In genomic region chrIII:4123900-4124299, ce11 we compare ENCODE assay signal across 5 worm cellular contexts.
A peak's percentile ranks its signal among the peaks of the same experiment; 100 is the strongest.
TF ChIP-seq lines count a peak whose summit lies in the region.

No protein-coding gene starts in this region.

TF ChIP-seq in whole organism, L1 larva, 84 proteins besides CTCF, POLR2A, EP300 and RAD21:
- no peak for TF ChIP-seq zag-1 (tag; optimal IDR thresholded peaks at IDR 0.05; lab: Kevin White, UChicago)
- TF ChIP-seq nhr-90 (tag; optimal IDR thresholded peaks at IDR 0.05; lab: Kevin White, UChicago; ENCODE audit: poor library complexity): no peak
- TF ChIP-seq sptf-1 (tag; optimal IDR thresholded peaks at IDR 0.05; lab: Kevin White, UChicago): no peak
- no peak for TF ChIP-seq hlh-17 (GFP tag; optimal IDR thresholded peaks at IDR 0.05; lab: Kevin White, UChicago; ENCODE audit: borderline replicate concordance)
- TF ChIP-seq skn-1 (tag; optimal IDR thresholded peaks at IDR 0.05; lab: Kevin White, UChicago): no peak
- no peak for TF ChIP-seq efl-1 (optimal IDR thresholded peaks at IDR 0.05; lab: Kevin White, UChicago)
- TF ChIP-seq efl-1 (GFP tag; optimal IDR thresholded peaks at IDR 0.05 in 1 of 2; lab: Kevin White, UChicago): peak in 1 of 2 experiments; percentile 31
- TF ChIP-seq tlp-1 (tag; optimal IDR thresholded peaks at IDR 0.05; lab: Kevin White, UChicago): no peak
- TF ChIP-seq nhr-85 (tag; lab: Kevin White, UChicago): peak; percentile 40
- no peak for TF ChIP-seq unc-98 (GFP tag; IDR thresholded peaks at IDR 0.05; lab: Robert Waterston, UW)
- peak; percentile 4 for TF ChIP-seq lin-14 (GFP tag; optimal IDR thresholded peaks at IDR 0.05; lab: Kevin White, UChicago)

TF ChIP-seq in whole organism, L3 larva, 47 proteins besides CTCF, POLR2A, EP300 and RAD21:
- peak; percentile 14 for TF ChIP-seq fkh-10 (GFP tag; optimal IDR thresholded peaks at IDR 0.05; lab: Kevin White, UChicago)
- TF ChIP-seq ztf-11 (tag; optimal IDR thresholded peaks at IDR 0.05; lab: Kevin White, UChicago): no peak

TF ChIP-seq in whole organism, L4 larva, 104 proteins besides CTCF, POLR2A, EP300 and RAD21:
- TF ChIP-seq nhr-41 (GFP tag; IDR thresholded peaks at IDR 0.05; lab: Robert Waterston, UW): no peak
- peak; percentile 54 for TF ChIP-seq fkh-10 (GFP tag; optimal IDR thresholded peaks at IDR 0.05; lab: Kevin White, UChicago)
- no peak for TF ChIP-seq zip-11 (GFP tag; IDR thresholded peaks at IDR 0.05; lab: Robert Waterston, UW)
- TF ChIP-seq ztf-7 (tag; optimal IDR thresholded peaks at IDR 0.05; lab: Kevin White, UChicago): no peak
TF ChIP-seq in whole organism, L4 larva: peak in this region for 1.

TF ChIP-seq in whole organism, mixed stage, embryonic, 35 proteins besides CTCF, POLR2A, EP300 and RAD21:
- TF ChIP-seq ztf-11 (tag; optimal IDR thresholded peaks at IDR 0.05; lab: Kevin White, UChicago) (no peak), ces-1 (GFP tag; optimal IDR thresholded peaks at IDR 0.05; lab: Kevin White, UChicago) (peak; percentile 45), ham-2 (GFP tag; optimal IDR thresholded peaks at IDR 0.05; lab: Kevin White, UChicago) (no peak)

TF ChIP-seq in whole organism, young adult, 124 proteins besides CTCF, POLR2A, EP300 and RAD21:
- TF ChIP-seq hmg-1.2 (GFP tag; IDR thresholded peaks at IDR 0.05; lab: Robert Waterston, UW) (peak; percentile 51), rpc-1 (optimal IDR thresholded peaks at IDR 0.05; lab: Kevin White, UChicago) (no peak), rpc-1 (tag; optimal IDR thresholded peaks at IDR 0.05; lab: Kevin White, UChicago) (no peak)
TF ChIP-seq in whole organism, young adult: peak in this region for 1.
